Worm (Caenorhabditis elegans) whole organism, midembryonic: Measurements from ENCODE around the gene cka-1.

Experiments used
- T22C8.4 ChIP-seq: fragments of 200-800 bp; sonication (Bioruptor generic); IDR thresholded peaks from 2 replicates; pipeline ENCODE4 v1.3.6; 2022; ENCODE audit warnings: missing genetic modification characterization, missing compliant biosample characterization
- ref-1 ChIP-seq: fragments of 200-800 bp; sonication (Bioruptor generic); conservative IDR thresholded peaks from 2 replicates; pipeline ENCODE4 v1.3.6; 2022; ENCODE audit warnings: missing genetic modification reagents, missing genetic modification characterization, missing compliant biosample characterization
- tab-1 ChIP-seq: fragments of 200-800 bp; sonication (Bioruptor generic); IDR thresholded peaks from 2 replicates; pipeline ENCODE4 v1.3.6; 2022; ENCODE audit warnings: missing genetic modification characterization, missing compliant biosample characterization
- ztf-23 ChIP-seq: fragments of 200-800 bp; sonication (Bioruptor generic); IDR thresholded peaks from 2 replicates; pipeline ENCODE4 v1.3.6; 2022; ENCODE audit warnings: missing genetic modification reagents, missing genetic modification characterization, missing compliant biosample characterization

DNA sequence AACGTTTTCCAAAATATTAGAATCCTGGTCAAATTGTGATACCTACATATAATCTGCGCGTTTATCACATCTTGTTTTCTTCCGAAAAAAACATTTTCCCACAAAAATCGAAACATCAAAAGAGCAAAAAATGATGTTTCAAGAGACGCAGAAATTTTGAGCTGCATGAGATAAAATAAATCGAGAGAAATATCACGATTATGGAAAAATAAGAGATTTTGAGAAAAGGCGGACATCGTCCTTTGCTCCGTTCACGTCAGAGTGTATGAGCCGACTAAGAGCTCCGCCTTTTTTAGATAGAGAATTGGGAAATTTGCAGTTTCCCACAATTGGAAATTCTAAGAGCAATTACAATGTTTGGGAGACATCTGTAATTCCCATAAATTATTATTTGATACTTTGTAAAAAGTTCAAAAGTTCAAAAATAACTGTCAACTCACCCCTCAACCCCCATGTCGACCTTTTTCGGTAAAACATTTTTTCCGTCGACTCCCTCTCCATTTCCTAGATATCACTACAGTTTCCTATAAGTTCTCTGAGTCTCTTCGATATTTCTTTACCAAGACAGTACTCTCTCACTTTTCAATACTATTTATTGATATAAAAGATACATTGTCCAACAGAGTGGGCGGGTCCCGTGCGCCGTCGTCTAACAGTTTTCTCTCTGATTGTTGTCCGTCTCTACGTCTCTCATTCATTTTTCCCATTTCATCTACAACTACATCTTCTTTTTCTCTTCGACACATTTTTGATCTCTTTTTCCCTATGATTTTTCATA, 19.4 kb upstream of the cka-1 start:
- TF ChIP-seq T22C8.4 (no peak), ztf-23 (GFP tag; lab: Robert Waterston, UW) (no peak), tab-1 (GFP tag; lab: Robert Waterston, UW) (no peak), ref-1 (GFP tag; lab: Robert Waterston, UW) (no peak)
